Fruit fly (Drosophila melanogaster) whole organism, embryonic: ENCODE results near the gene CG11980.

Experiments
- Atf3 ChIP-seq: fragments of 200-800 bp; sonication (Bioruptor generic); optimal IDR thresholded peaks from 3 replicates; lab custom pipeline; 2016; ENCODE audit warnings: missing biosample characterization, missing genetic modification characterization
- CG10209 ChIP-seq: fragments of 200-800 bp; sonication (Bioruptor generic); optimal IDR thresholded peaks from 3 replicates; lab custom pipeline; 2017; ENCODE audit warnings: missing biosample characterization, mild to moderate bottlenecking, missing genetic modification characterization, missing genetic modification reagents
- CG10543 ChIP-seq: fragments of 200-800 bp; sonication (Bioruptor generic); optimal IDR thresholded peaks from 3 replicates; lab custom pipeline; 2017; ENCODE audit warnings: missing biosample characterization, mild to moderate bottlenecking, missing genetic modification characterization, moderate library complexity
- CG10979 ChIP-seq: fragments of 200-800 bp; sonication (Bioruptor generic); optimal IDR thresholded peaks from 2 replicates; lab custom pipeline; 2018; ENCODE audit warnings: missing biosample characterization, mild to moderate bottlenecking, missing genetic modification characterization, moderate library complexity
- CG11696 ChIP-seq: fragments of 200-800 bp; sonication (Bioruptor generic); IDR thresholded peaks from 2 replicates; pipeline ENCODE4 v1.3.6; 2022; ENCODE audit warnings: missing biosample characterization, missing genetic modification characterization
- CG12104 ChIP-seq: fragments of 200-800 bp; sonication (Bioruptor generic); optimal IDR thresholded peaks from 3 replicates; lab custom pipeline; 2016; ENCODE audit warnings: missing biosample characterization, missing genetic modification characterization
- CG12659 ChIP-seq: fragments of 200-800 bp; sonication (Bioruptor generic); optimal IDR thresholded peaks from 3 replicates; lab custom pipeline; 2017; ENCODE audit warnings: mild to moderate bottlenecking, missing biosample characterization, missing genetic modification reagents, missing genetic modification characterization
- CG14710 ChIP-seq: fragments of 200-800 bp; sonication (Bioruptor generic); optimal IDR thresholded peaks from 3 replicates; lab custom pipeline; 2019; ENCODE audit warnings: missing biosample characterization, mild to moderate bottlenecking, missing genetic modification characterization, moderate library complexity
- CG14965 ChIP-seq: fragments of 200-800 bp; sonication (Bioruptor generic); optimal IDR thresholded peaks from 2 replicates; lab custom pipeline; 2016; ENCODE audit warnings: missing biosample characterization, missing genetic modification characterization, borderline replicate concordance
- CG1602 ChIP-seq: fragments of 200-800 bp; sonication (Bioruptor generic); optimal IDR thresholded peaks from 3 replicates; lab custom pipeline; 2016; ENCODE audit warnings: missing biosample characterization, missing genetic modification characterization
- CG1603 ChIP-seq: fragments of 200-800 bp; sonication (Bioruptor generic); optimal IDR thresholded peaks from 2 replicates; lab custom pipeline; 2019; ENCODE audit warnings: missing biosample characterization, mild to moderate bottlenecking, missing genetic modification characterization, moderate library complexity
- CG16779 ChIP-seq: fragments of 200-800 bp; sonication (Bioruptor generic); IDR thresholded peaks from 2 replicates; pipeline ENCODE4 v1.3.6; 2022; ENCODE audit warnings: missing biosample characterization, missing genetic modification characterization
- CG16815 ChIP-seq: fragments of 200-800 bp; sonication (Bioruptor generic); optimal IDR thresholded peaks from 3 replicates; lab custom pipeline; 2017; ENCODE audit warnings: missing biosample characterization, mild to moderate bottlenecking, missing genetic modification characterization
- CG4820 ChIP-seq: fragments of 200-800 bp; sonication (Bioruptor generic); optimal IDR thresholded peaks from 3 replicates; lab custom pipeline; 2016; ENCODE audit warnings: missing biosample characterization, missing genetic modification characterization
- CG6854 ChIP-seq: fragments of 200-800 bp; sonication (Bioruptor generic); optimal IDR thresholded peaks from 3 replicates; lab custom pipeline; 2017; ENCODE audit warnings: missing biosample characterization, mild to moderate bottlenecking, missing genetic modification characterization
- CG8765 ChIP-seq: fragments of 200-800 bp; sonication (Bioruptor generic); IDR thresholded peaks from 2 replicates; pipeline ENCODE4 v1.3.6; 2022; ENCODE audit warnings: missing biosample characterization, missing genetic modification characterization
- CG9609 ChIP-seq: fragments of 200-800 bp; sonication (Bioruptor generic); optimal IDR thresholded peaks from 3 replicates; lab custom pipeline; 2016; ENCODE audit warnings: missing biosample characterization, missing genetic modification characterization
- CoRest ChIP-seq: fragments of 200-800 bp; sonication (Bioruptor generic); optimal IDR thresholded peaks from 3 replicates; lab custom pipeline; 2018; ENCODE audit warnings: missing biosample characterization, mild to moderate bottlenecking, missing genetic modification characterization, moderate library complexity
- Deaf1 ChIP-seq: fragments of 200-800 bp; optimal IDR thresholded peaks from 3 replicates; lab custom pipeline; 2019; ENCODE audit warnings: missing biosample characterization, mild to moderate bottlenecking, missing genetic modification characterization, moderate library complexity
- Fer3 ChIP-seq: fragments of 200-800 bp; sonication (Bioruptor generic); optimal IDR thresholded peaks from 2 replicates; lab custom pipeline; 2018; ENCODE audit warnings: missing biosample characterization, mild to moderate bottlenecking, missing genetic modification characterization, moderate library complexity
- HHEX ChIP-seq: fragments of 200-800 bp; sonication (Bioruptor generic); optimal IDR thresholded peaks from 3 replicates; lab custom pipeline; 2017; ENCODE audit warnings: missing biosample characterization, mild to moderate bottlenecking, missing genetic modification characterization, missing genetic modification reagents
- Hand ChIP-seq: fragments of 200-800 bp; sonication (Bioruptor generic); optimal IDR thresholded peaks from 2 replicates; lab custom pipeline; 2017; ENCODE audit warnings: mild to moderate bottlenecking, missing biosample characterization, missing genetic modification reagents, missing genetic modification characterization
- Lim3 ChIP-seq: fragments of 200-800 bp; sonication (Bioruptor generic); IDR thresholded peaks from 2 replicates; pipeline ENCODE4 v1.3.6; 2022; ENCODE audit warnings: missing biosample characterization, missing genetic modification characterization
- Lpt ChIP-seq: fragments of >200 bp; optimal IDR thresholded peaks from 2 replicates; lab custom pipeline; 2018; ENCODE audit warnings: missing biosample characterization, missing genetic modification characterization
- NC2β ChIP-seq: fragments of 200-800 bp; sonication (Bioruptor generic); optimal IDR thresholded peaks from 2 replicates; lab custom pipeline; 2016; ENCODE audit warnings: missing biosample characterization, missing genetic modification characterization
- Ravus ChIP-seq: fragments of 200-800 bp; sonication (Bioruptor generic); IDR thresholded peaks from 2 replicates; pipeline ENCODE4 v1.3.6; 2022; ENCODE audit warnings: missing biosample characterization, missing genetic modification characterization
- Taf1 ChIP-seq: fragments of 200-800 bp; sonication (Bioruptor generic); IDR thresholded peaks from 2 replicates; pipeline ENCODE4 v1.3.6; 2022; ENCODE audit warnings: missing biosample characterization, missing genetic modification characterization
- ab ChIP-seq: fragments of 200-800 bp; sonication (Bioruptor generic); optimal IDR thresholded peaks from 2 replicates; lab custom pipeline; 2016; ENCODE audit warnings: missing biosample characterization, missing genetic modification characterization
- btn ChIP-seq: fragments of 200-800 bp; sonication (Bioruptor generic); optimal IDR thresholded peaks from 2 replicates; lab custom pipeline; 2016; ENCODE audit warnings: missing biosample characterization, missing genetic modification characterization
- chinmo ChIP-seq: fragments of 200-800 bp; sonication (Bioruptor generic); IDR thresholded peaks from 4 replicates; pipeline ENCODE4 v1.3.6; 2022; ENCODE audit warnings: missing biosample characterization, missing genetic modification characterization; ENCODE audit not compliant: partially characterized antibody
- croc ChIP-seq: fragments of 200-800 bp; sonication (Bioruptor generic); conservative IDR thresholded peaks from 3 replicates; pipeline ENCODE4 v1.3.6; 2022; ENCODE audit warnings: missing biosample characterization, missing genetic modification characterization
- fd96Cb ChIP-seq: fragments of 200-800 bp; sonication (Bioruptor generic); optimal IDR thresholded peaks from 2 replicates; lab custom pipeline; 2018; ENCODE audit warnings: missing biosample characterization, mild to moderate bottlenecking, missing genetic modification characterization, moderate library complexity
- ftz-f1 ChIP-seq: fragments of 200-800 bp; sonication (Bioruptor generic); optimal IDR thresholded peaks from 2 replicates; lab custom pipeline; 2016; ENCODE audit warnings: missing biosample characterization, missing genetic modification characterization
- gfzf ChIP-seq: fragments of 200-800 bp; sonication (Bioruptor generic); optimal IDR thresholded peaks from 2 replicates; lab custom pipeline; 2016; ENCODE audit warnings: missing biosample characterization, mild to moderate bottlenecking, missing genetic modification characterization, moderate library complexity
- grn ChIP-seq: fragments of 200-800 bp; sonication (Bioruptor generic); optimal IDR thresholded peaks from 3 replicates; lab custom pipeline; 2017; ENCODE audit warnings: missing biosample characterization, missing genetic modification characterization
- hb ChIP-seq: fragments of 200-800 bp; sonication (Bioruptor generic); IDR thresholded peaks from 3 replicates; pipeline ENCODE4 v1.3.6; 2022; ENCODE audit warnings: missing biosample characterization, missing genetic modification characterization; ENCODE audit not compliant: partially characterized antibody
- hth ChIP-seq: fragments of >200 bp; optimal IDR thresholded peaks from 2 replicates; lab custom pipeline; 2017; ENCODE audit warnings: inconsistent platforms
- luna ChIP-seq: fragments of 200-800 bp; sonication (Bioruptor generic); optimal IDR thresholded peaks from 2 replicates; lab custom pipeline; 2016; ENCODE audit warnings: missing biosample characterization, missing genetic modification characterization
- mirr ChIP-seq: fragments of 200-800 bp; sonication (Bioruptor generic); optimal IDR thresholded peaks from 3 replicates; lab custom pipeline; 2018; ENCODE audit warnings: missing biosample characterization, mild to moderate bottlenecking, missing genetic modification characterization
- nau ChIP-seq: fragments of 200-800 bp; sonication (Bioruptor generic); optimal IDR thresholded peaks from 3 replicates; lab custom pipeline; 2017; ENCODE audit warnings: missing biosample characterization, mild to moderate bottlenecking, missing genetic modification characterization, missing genetic modification reagents
- oc ChIP-seq: fragments of 200-800 bp; sonication (Bioruptor generic); optimal IDR thresholded peaks from 2 replicates; lab custom pipeline; 2018; ENCODE audit warnings: missing biosample characterization, mild to moderate bottlenecking, missing genetic modification characterization, moderate library complexity
- row ChIP-seq: fragments of 200-800 bp; sonication (Bioruptor generic); IDR thresholded peaks from 3 replicates; pipeline ENCODE4 v1.3.6; 2022; ENCODE audit warnings: missing biosample characterization, missing genetic modification characterization
- slbo ChIP-seq: fragments of 200-800 bp; sonication (Bioruptor generic); IDR thresholded peaks from 2 replicates; pipeline ENCODE4 v1.3.6; 2022; ENCODE audit warnings: missing biosample characterization, missing genetic modification characterization
- slou ChIP-seq: fragments of 200-800 bp; sonication (Bioruptor generic); optimal IDR thresholded peaks from 3 replicates; lab custom pipeline; 2016; ENCODE audit warnings: missing biosample characterization, missing genetic modification characterization
- twi ChIP-seq: fragments of 200-800 bp; optimal IDR thresholded peaks from 2 replicates; lab custom pipeline; 2019; ENCODE audit warnings: missing biosample characterization, mild to moderate bottlenecking, missing genetic modification characterization, moderate library complexity
- unpg ChIP-seq: fragments of 200-800 bp; sonication (Bioruptor generic); optimal IDR thresholded peaks from 3 replicates; lab custom pipeline; 2018; ENCODE audit warnings: missing biosample characterization, mild to moderate bottlenecking, missing genetic modification characterization, moderate library complexity
- usp ChIP-seq: fragments of >200 bp; optimal IDR thresholded peaks from 2 replicates; lab custom pipeline; 2017; ENCODE audit warnings: missing biosample characterization, missing genetic modification characterization
- wdn ChIP-seq: fragments of 200-800 bp; sonication (Bioruptor generic); IDR thresholded peaks from 2 replicates; pipeline ENCODE4 v1.3.6; 2022; ENCODE audit warnings: missing biosample characterization, missing genetic modification characterization
- zfh2 ChIP-seq: fragments of 200-800 bp; sonication (Bioruptor generic); optimal IDR thresholded peaks from 2 replicates; lab custom pipeline; 2016; ENCODE audit warnings: missing biosample characterization, missing genetic modification characterization

Gene CG11980

dm6 chr3R:9033619-9034401 is 30.0 kb downstream of the CG11980 start (continued):
- peak; percentile 59; the same call in 1 of the 2 replicates for TF ChIP-seq slbo
- TF ChIP-seq oc (tag; lab: Kevin White, UChicago), result peak; percentile 58
- TF ChIP-seq CG14710 (tag; lab: Kevin White, UChicago), result peak; percentile 87
- TF ChIP-seq CG11696, result no peak
- peak; percentile 63 for TF ChIP-seq CG1602 (GFP tag; lab: Kevin White, UChicago)
- TF ChIP-seq CG16779 (GFP tag; lab: Robert Waterston, UW), result no peak
- TF ChIP-seq Taf1, result no peak; the same call in 1 of the 2 replicates
- TF ChIP-seq CG14965, result no peak
- TF ChIP-seq CG10543 (GFP tag; lab: Kevin White, UChicago), result peak; percentile 91
- peak; percentile 49 for TF ChIP-seq NC2β (GFP tag; lab: Kevin White, UChicago)
- peak; percentile 80 for TF ChIP-seq nau (GFP tag; lab: Kevin White, UChicago)
- TF ChIP-seq croc (GFP tag; lab: Robert Waterston, UW), result peak; percentile 48; the same call in 2 of the 3 replicates
- TF ChIP-seq Atf3 (GFP tag; lab: Kevin White, UChicago), result no peak
- TF ChIP-seq grn (GFP tag; lab: Kevin White, UChicago), result peak; percentile 14
- TF ChIP-seq ftz-f1 (GFP tag; lab: Kevin White, UChicago), result peak; percentile 16
- no peak for TF ChIP-seq btn
- TF ChIP-seq CG10209 (GFP tag; lab: Kevin White, UChicago), result peak; percentile 82
- peak; percentile 7 for TF ChIP-seq mirr (GFP tag; lab: Kevin White, UChicago)
- TF ChIP-seq unpg (GFP tag; lab: Kevin White, UChicago), result peak; percentile 80
- peak; percentile 73 for TF ChIP-seq Fer3 (tag; lab: Kevin White, UChicago)
- TF ChIP-seq Lim3 (GFP tag; lab: Robert Waterston, UW), result no peak
- TF ChIP-seq luna, result no peak
- TF ChIP-seq slou, result peak; percentile 31
- peak; percentile 48 for TF ChIP-seq CG4820
- peak; percentile 93 for TF ChIP-seq CoRest (tag; lab: Kevin White, UChicago)
- TF ChIP-seq zfh2 (GFP tag; lab: Kevin White, UChicago), result peak; percentile 36
- TF ChIP-seq gfzf (GFP tag; lab: Kevin White, UChicago), result no peak
- peak; percentile 83 for TF ChIP-seq Hand (GFP tag; lab: Kevin White, UChicago)
- TF ChIP-seq hth (lab: Kevin White, UChicago), result no peak
- TF ChIP-seq CG12104 (GFP tag; lab: Kevin White, UChicago), result peak; percentile 86
- TF ChIP-seq HHEX (GFP tag; lab: Kevin White, UChicago), result peak; percentile 77
- peak; percentile 77 for TF ChIP-seq twi (tag; lab: Kevin White, UChicago)
- peak; percentile 64 for TF ChIP-seq CG6854
- TF ChIP-seq Ravus (GFP tag; lab: Robert Waterston, UW), result peak; percentile 12; the same call in 1 of the 2 replicates
- TF ChIP-seq wdn (GFP tag; lab: Robert Waterston, UW), result no peak
- TF ChIP-seq Deaf1, result peak; percentile 82
- TF ChIP-seq CG16815 (GFP tag; lab: Kevin White, UChicago), result peak; percentile 41
- TF ChIP-seq ab, result no peak
- TF ChIP-seq usp (GFP tag; lab: Kevin White, UChicago), result no peak
- TF ChIP-seq chinmo (GFP tag; lab: Robert Waterston, UW), result peak; percentile 62; the same call in 1 of the 4 replicates
- TF ChIP-seq CG1603 (tag; lab: Kevin White, UChicago), result peak; percentile 43
- peak; percentile 45 for TF ChIP-seq CG9609 (GFP tag; lab: Kevin White, UChicago)
- no peak for TF ChIP-seq CG8765 (GFP tag; lab: Robert Waterston, UW)
- TF ChIP-seq CG12659 (GFP tag; lab: Kevin White, UChicago), result peak; percentile 91
- TF ChIP-seq row (GFP tag; lab: Robert Waterston, UW), result peak; percentile 95
- no peak for TF ChIP-seq hb (GFP tag; lab: Robert Waterston, UW)
- TF ChIP-seq fd96Cb, result peak; percentile 66
- TF ChIP-seq Lpt, result no peak
- peak; percentile 85 for TF ChIP-seq CG10979 (tag; lab: Kevin White, UChicago)
